Worm (Caenorhabditis elegans): ENCODE results near the gene srt-54.

- TF ChIP-seq nhr-237 (tag; optimal IDR thresholded peaks at IDR 0.05) (no peak), lsy-12 (tag; optimal IDR thresholded peaks at IDR 0.05) (no peak), ztf-11 (tag; optimal IDR thresholded peaks at IDR 0.05) (no peak)
These were observed 4.8 kb upstream of the srt-54 start for ce11 chrII:112231-112630.
